Worm (Caenorhabditis elegans) whole organism, L4 larva: ENCODE results near the gene T28C6.3.

Source experiments
- F37D6.2 ChIP-seq: sonication (generic microtip); optimal IDR thresholded peaks from 2 replicates; lab custom pipeline; 2016; ENCODE audit warnings: mild to moderate bottlenecking, missing genetic modification characterization, missing compliant biosample characterization
- R02D3.7 ChIP-seq: fragments of 150-350 bp; sonication (generic microtip); optimal IDR thresholded peaks from 3 replicates; lab custom pipeline; 2014; ENCODE audit warnings: missing biosample characterization, missing genetic modification characterization
- Y105C5A.15 ChIP-seq: fragments of 200-800 bp; sonication (Bioruptor generic); IDR thresholded peaks from 2 replicates; pipeline ENCODE4 v1.3.6; 2022; ENCODE audit warnings: missing genetic modification characterization, missing compliant biosample characterization
- Y48G9A.11 ChIP-seq: fragments of 200-800 bp; sonication (Bioruptor generic); IDR thresholded peaks from 2 replicates; pipeline ENCODE4 v1.3.6; 2022; ENCODE audit warnings: missing genetic modification reagents, missing genetic modification characterization, missing compliant biosample characterization
- Y5F2A.4 ChIP-seq: fragments of 200-800 bp; sonication (Bioruptor generic); optimal IDR thresholded peaks from 2 replicates; lab custom pipeline; 2018; ENCODE audit warnings: mild to moderate bottlenecking, missing genetic modification characterization, missing compliant biosample characterization
- Y75B8A.6 ChIP-seq: fragments of 200-800 bp; sonication (Bioruptor generic); IDR thresholded peaks from 2 replicates; pipeline ENCODE4 v1.3.6; 2022; ENCODE audit warnings: missing genetic modification reagents, missing genetic modification characterization, missing compliant biosample characterization
- ZK546.5 ChIP-seq, 2 experiments: sonication (generic microtip); optimal IDR thresholded peaks; 2 replicates each; lab custom pipeline; 2017; ENCODE audit warnings: missing biosample characterization in 2 of 2, missing genetic modification characterization in 2 of 2
- aha-1 ChIP-seq: fragments of 150-350 bp; peaks from one replicate; lab custom pipeline; 2014; ENCODE audit warnings: missing biosample characterization, missing genetic modification characterization
- ceh-20 ChIP-seq: fragments of 200-800 bp; sonication (Bioruptor generic); IDR thresholded peaks from 2 replicates; pipeline ENCODE4 v1.3.6; 2022; ENCODE audit warnings: missing genetic modification reagents, missing genetic modification characterization, missing compliant biosample characterization
- daf-16 ChIP-seq, 3 experiments: sonication (generic microtip); optimal IDR thresholded peaks; 2 replicates each; lab custom pipeline; 2016 to 2017; ENCODE audit warnings: missing genetic modification characterization in 3 of 3, missing genetic modification reagents in 3 of 3, mild to moderate bottlenecking in 2 of 3, missing compliant biosample characterization in 2 of 3, missing biosample characterization in 1 of 3, moderate library complexity in 1 of 3
- dmd-6 ChIP-seq: fragments of 200-800 bp; sonication (Bioruptor generic); IDR thresholded peaks from 2 replicates; pipeline ENCODE4 v1.3.6; 2022; ENCODE audit warnings: missing genetic modification reagents, missing genetic modification characterization, missing compliant biosample characterization
- dmd-8 ChIP-seq: fragments of 200-800 bp; sonication (Bioruptor generic); IDR thresholded peaks from 2 replicates; pipeline ENCODE4 v1.3.6; 2022; ENCODE audit warnings: missing genetic modification characterization, missing compliant biosample characterization
- dmd-9 ChIP-seq: fragments of 200-800 bp; sonication (Bioruptor generic); IDR thresholded peaks from 2 replicates; pipeline ENCODE4 v1.3.6; 2022; ENCODE audit warnings: missing genetic modification reagents, missing genetic modification characterization, missing compliant biosample characterization
- dpl-1 ChIP-seq: fragments of 150-350 bp; optimal IDR thresholded peaks from 2 replicates; lab custom pipeline; 2014; ENCODE audit warnings: missing biosample characterization, missing genetic modification reagents, missing genetic modification characterization
- dve-1 ChIP-seq: sonication (generic microtip); optimal IDR thresholded peaks from 2 replicates; lab custom pipeline; 2017; ENCODE audit warnings: antibody characterized with exemption, mild to moderate bottlenecking, missing genetic modification characterization, missing compliant biosample characterization; ENCODE audit not compliant: insufficient read depth
- egl-27 ChIP-seq: sonication (generic microtip); optimal IDR thresholded peaks from 3 replicates; lab custom pipeline; 2017; ENCODE audit warnings: missing biosample characterization, missing genetic modification reagents, missing genetic modification characterization
- fos-1 ChIP-seq: fragments of 150-350 bp; optimal IDR thresholded peaks from 2 replicates; lab custom pipeline; 2014; ENCODE audit warnings: missing biosample characterization, missing genetic modification characterization
- gei-8 ChIP-seq: fragments of 200-800 bp; sonication (Bioruptor generic); optimal IDR thresholded peaks from 2 replicates; lab custom pipeline; 2018; ENCODE audit warnings: mild to moderate bottlenecking, missing genetic modification characterization, missing compliant biosample characterization
- hlh-11 ChIP-seq: fragments of 200-800 bp; sonication (Bioruptor generic); optimal IDR thresholded peaks from 2 replicates; lab custom pipeline; 2018; ENCODE audit warnings: mild to moderate bottlenecking, missing genetic modification characterization, missing compliant biosample characterization
- hlh-30 ChIP-seq: sonication (generic microtip); optimal IDR thresholded peaks from 2 replicates; lab custom pipeline; 2017; ENCODE audit warnings: antibody characterized with exemption, mild to moderate bottlenecking, missing genetic modification characterization, missing compliant biosample characterization; ENCODE audit not compliant: insufficient read depth
- lin-1 ChIP-seq: fragments of 200-800 bp; sonication (Bioruptor generic); IDR thresholded peaks from 2 replicates; pipeline ENCODE4 v1.3.6; 2022; ENCODE audit warnings: missing genetic modification reagents, missing genetic modification characterization, missing compliant biosample characterization
- lin-15B ChIP-seq: fragments of 150-350 bp; sonication (generic microtip); optimal IDR thresholded peaks from 3 replicates; lab custom pipeline; 2014; ENCODE audit warnings: missing biosample characterization, missing genetic modification characterization
- lin-38 ChIP-seq: fragments of 200-800 bp; sonication (Bioruptor generic); IDR thresholded peaks from 2 replicates; pipeline ENCODE4 v1.3.6; 2022; ENCODE audit warnings: missing genetic modification reagents, missing genetic modification characterization, missing compliant biosample characterization
- lin-39 ChIP-seq: fragments of 150-350 bp; optimal IDR thresholded peaks from 2 replicates; lab custom pipeline; 2014; ENCODE audit warnings: missing biosample characterization, missing genetic modification reagents, missing genetic modification characterization
- lir-3 ChIP-seq: sonication (generic microtip); optimal IDR thresholded peaks from 2 replicates; lab custom pipeline; 2016; ENCODE audit warnings: mild to moderate bottlenecking, missing genetic modification characterization, missing compliant biosample characterization
- mdt-29 ChIP-seq: fragments of 200-800 bp; sonication (Bioruptor generic); IDR thresholded peaks from 2 replicates; pipeline ENCODE4 v1.3.6; 2022; ENCODE audit warnings: missing genetic modification reagents, missing genetic modification characterization, missing compliant biosample characterization
- mep-1 ChIP-seq: fragments of 150-350 bp; sonication (generic microtip); optimal IDR thresholded peaks from 3 replicates; lab custom pipeline; 2014; ENCODE audit warnings: missing biosample characterization, missing genetic modification characterization
- mes-2 ChIP-seq: sonication (generic microtip); optimal IDR thresholded peaks from 2 replicates; lab custom pipeline; 2016; ENCODE audit warnings: missing genotype, mild to moderate bottlenecking, missing genetic modification characterization, missing compliant biosample characterization; ENCODE audit not compliant: poor library complexity, severe bottlenecking
- mxl-2 ChIP-seq: fragments of 200-800 bp; sonication (Bioruptor generic); conservative IDR thresholded peaks from 2 replicates; pipeline ENCODE4 v1.3.6; 2022; ENCODE audit warnings: missing genetic modification reagents, missing genetic modification characterization, missing compliant biosample characterization
- nhr-10 ChIP-seq: fragments of 150-350 bp; optimal IDR thresholded peaks from 2 replicates; lab custom pipeline; 2014; ENCODE audit warnings: missing biosample characterization, missing genetic modification characterization
- nhr-11 ChIP-seq: fragments of 150-350 bp; optimal IDR thresholded peaks from 2 replicates; lab custom pipeline; 2014; ENCODE audit warnings: missing biosample characterization, missing genetic modification characterization
- nhr-25 ChIP-seq: sonication (generic microtip); optimal IDR thresholded peaks from 2 replicates; lab custom pipeline; 2017; ENCODE audit warnings: missing genetic modification characterization, mild to moderate bottlenecking, missing compliant biosample characterization, antibody characterized with exemption, moderate library complexity, borderline replicate concordance; ENCODE audit not compliant: insufficient read depth
- nhr-28 ChIP-seq: fragments of 150-350 bp; optimal IDR thresholded peaks from 2 replicates; lab custom pipeline; 2014; ENCODE audit warnings: missing biosample characterization, missing genetic modification characterization
- nhr-41 ChIP-seq: fragments of 200-800 bp; sonication (Bioruptor generic); IDR thresholded peaks from 2 replicates; pipeline ENCODE4 v1.3.6; 2022; ENCODE audit warnings: missing genetic modification reagents, missing genetic modification characterization, missing compliant biosample characterization
- nhr-42 ChIP-seq: fragments of 200-800 bp; sonication (Bioruptor generic); IDR thresholded peaks from 2 replicates; pipeline ENCODE4 v1.3.6; 2022; ENCODE audit warnings: missing genetic modification characterization, missing compliant biosample characterization
- nhr-48 ChIP-seq: sonication (generic microtip); optimal IDR thresholded peaks from 2 replicates; lab custom pipeline; 2016; ENCODE audit warnings: mild to moderate bottlenecking, missing genetic modification characterization, missing compliant biosample characterization
- nhr-6 ChIP-seq: fragments of 150-350 bp; optimal IDR thresholded peaks from 2 replicates; lab custom pipeline; 2014; ENCODE audit warnings: missing biosample characterization, missing genetic modification characterization
- set-16 ChIP-seq: fragments of 200-800 bp; sonication (Bioruptor generic); IDR thresholded peaks from 2 replicates; pipeline ENCODE4 v1.3.6; 2022; ENCODE audit warnings: missing genetic modification reagents, missing genetic modification characterization, missing compliant biosample characterization
- tra-1 ChIP-seq: fragments of 200-800 bp; sonication (Bioruptor generic); IDR thresholded peaks from 2 replicates; pipeline ENCODE4 v1.3.6; 2022; ENCODE audit warnings: missing genetic modification reagents, missing genetic modification characterization, missing compliant biosample characterization
- vab-7 ChIP-seq: fragments of 200-800 bp; sonication (Bioruptor generic); IDR thresholded peaks from 2 replicates; pipeline ENCODE4 v1.3.6; 2022; ENCODE audit warnings: missing genetic modification reagents, missing genetic modification characterization, missing compliant biosample characterization
- zfp-3 ChIP-seq: fragments of 200-800 bp; sonication (Bioruptor generic); conservative IDR thresholded peaks from 2 replicates; pipeline ENCODE4 v1.3.6; 2022; ENCODE audit warnings: missing genetic modification reagents, missing genetic modification characterization, missing compliant biosample characterization
- zip-11 ChIP-seq: fragments of 200-800 bp; sonication (Bioruptor generic); IDR thresholded peaks from 2 replicates; pipeline ENCODE4 v1.3.6; 2022; ENCODE audit warnings: missing genetic modification characterization, missing compliant biosample characterization
- ztf-7 ChIP-seq: fragments of 150-350 bp; optimal IDR thresholded peaks from 2 replicates; lab custom pipeline; 2014; ENCODE audit warnings: missing biosample characterization, missing genetic modification characterization

T28C6.3 gene

ce11 chrIV:8820041-8820440 is at the start of gene T28C6.3:
Gene T28C6.3, plus strand, starts transcription at chrIV:8820341.
- TF ChIP-seq nhr-6 (tag; lab: Kevin White, UChicago): no peak
- TF ChIP-seq Y75B8A.6 (GFP tag; lab: Robert Waterston, UW): no peak
- TF ChIP-seq nhr-42: no peak
- TF ChIP-seq tra-1 (GFP tag; lab: Robert Waterston, UW): no peak

DNA sequence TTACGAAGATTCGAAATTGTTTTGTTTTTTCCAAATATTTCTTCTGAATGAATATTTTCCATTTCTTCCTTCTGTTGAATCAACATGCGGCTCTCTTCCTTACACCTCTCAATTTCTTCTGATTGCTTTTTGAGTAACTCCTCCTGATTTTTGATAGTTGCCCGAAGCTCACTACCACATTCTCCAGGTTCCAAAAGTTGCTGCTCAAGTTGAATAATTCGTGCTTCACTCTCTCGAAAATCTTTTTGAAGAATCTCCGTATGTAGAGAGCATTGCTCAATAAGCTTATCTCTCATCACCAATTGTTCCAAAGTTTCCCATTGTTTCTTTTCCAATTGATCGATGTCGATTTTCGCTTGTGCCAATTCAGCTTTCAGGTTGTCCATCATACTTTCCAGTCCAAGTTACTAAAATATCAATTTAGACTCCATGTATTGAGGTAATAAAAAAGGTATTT is 47.3 kb upstream of the T28C6.3 start, which contains the start of gene F20C5.6:
Gene F20C5.6, minus strand, starts transcription at position 407 of the 457 bp plus-strand sequence.
- TF ChIP-seq nhr-10 (no peak), dve-1 (tag; lab: Kevin White, UChicago) (no peak), egl-27 (tag; lab: Kevin White, UChicago) (no peak), vab-7 (GFP tag; lab: Robert Waterston, UW) (no peak)

DNA sequence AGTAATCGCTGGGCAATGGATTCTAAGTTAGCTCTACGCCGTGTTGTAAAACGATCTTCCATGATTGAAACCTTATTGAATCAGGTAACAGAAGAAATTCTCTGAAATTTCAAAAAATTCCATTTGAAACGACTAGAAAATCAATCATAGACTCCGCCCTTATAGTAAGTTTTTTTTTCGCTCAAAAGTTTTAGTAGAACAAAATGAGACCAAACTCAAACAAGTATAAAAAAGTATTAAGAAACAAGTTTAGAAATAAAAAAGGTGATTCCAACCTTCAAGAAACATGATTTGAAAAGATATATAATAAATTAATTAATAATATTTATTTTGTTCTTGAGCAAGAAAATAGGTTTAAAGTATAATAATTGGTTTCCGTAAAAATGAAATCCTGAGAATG is 42.1 kb upstream of the T28C6.3 start, which contains the start of gene C33D9.6:
Gene C33D9.6, minus strand, starts transcription at position 101 of the 400 bp plus-strand sequence.
- TF ChIP-seq aha-1 (peak; percentile 50), lir-3 (tag; lab: Kevin White, UChicago) (no peak)

DNA sequence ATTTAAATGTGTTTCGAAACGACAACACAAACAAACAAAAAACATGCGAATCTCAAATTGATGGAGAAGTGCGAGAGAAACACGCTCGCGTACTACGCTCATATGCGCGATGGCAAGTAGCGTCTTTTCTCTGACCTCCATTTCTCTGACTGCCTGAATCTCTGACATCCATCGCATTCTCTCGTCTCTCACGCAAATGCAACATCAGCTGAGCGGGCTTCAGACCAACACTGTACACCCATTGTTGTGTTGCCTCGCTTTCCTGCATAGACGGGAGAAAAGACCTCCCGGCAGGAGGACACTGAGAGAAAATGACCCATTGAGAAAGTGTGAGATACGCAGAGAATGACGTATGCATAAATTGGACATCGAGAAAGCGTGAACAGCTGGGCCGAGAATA is 38.0 kb upstream of the T28C6.3 start:
- TF ChIP-seq zfp-3 (GFP tag; lab: Robert Waterston, UW) (no peak), Y105C5A.15 (no peak), nhr-42 (no peak), lir-3 (tag; lab: Kevin White, UChicago) (no peak), lin-38 (no peak), ztf-7 (tag; lab: Kevin White, UChicago) (no peak), Y5F2A.4 (GFP tag; lab: Kevin White, UChicago) (no peak), dpl-1 (GFP tag; lab: Kevin White, UChicago) (peak; percentile 37), nhr-41 (GFP tag; lab: Robert Waterston, UW) (0 out of 2 replicates have a peak, but pooled peaks have one; percentile 17), nhr-10 (no peak), vab-7 (GFP tag; lab: Robert Waterston, UW) (no peak), lin-39 (tag; lab: Kevin White, UChicago) (no peak), lin-1 (no peak), gei-8 (GFP tag; lab: Kevin White, UChicago) (no peak), dve-1 (tag; lab: Kevin White, UChicago) (peak; percentile 85), nhr-48 (peak; percentile 60), F37D6.2 (tag; lab: Kevin White, UChicago) (no peak), ceh-20 (GFP tag; lab: Robert Waterston, UW) (0 out of 2 replicates have a peak, but pooled peaks have one; percentile 32), nhr-25 (tag; lab: Kevin White, UChicago) (peak; percentile 78), dmd-8 (GFP tag; lab: Robert Waterston, UW) (no peak), zip-11 (GFP tag; lab: Robert Waterston, UW) (no peak), hlh-11 (tag; lab: Kevin White, UChicago) (peak; percentile 98), set-16 (no peak; the same call in 1 of the 2 replicates), mxl-2 (GFP tag; lab: Robert Waterston, UW) (no peak), mep-1 (tag; lab: Kevin White, UChicago) (peak; percentile 75), daf-16 (GFP tag; optimal IDR thresholded peaks at IDR 0.05; lab: Kevin White, UChicago) (no peak), daf-16 (tag; optimal IDR thresholded peaks at IDR 0.05; lab: Kevin White, UChicago) (peak; percentile 75), mes-2 (tag; lab: Kevin White, UChicago) (no peak), ZK546.5 (tag; optimal IDR thresholded peaks at IDR 0.05; lab: Kevin White, UChicago) (no peak), fos-1 (tag; lab: Kevin White, UChicago) (no peak), nhr-11 (peak; percentile 55), hlh-30 (tag; lab: Kevin White, UChicago) (peak; percentile 91), R02D3.7 (tag; lab: Kevin White, UChicago) (no peak), nhr-28 (tag; lab: Kevin White, UChicago) (peak; percentile 82), Y48G9A.11 (GFP tag; lab: Robert Waterston, UW) (no peak), lin-15B (tag; lab: Kevin White, UChicago) (no peak), mdt-29 (GFP tag; lab: Robert Waterston, UW) (no peak), dmd-6 (GFP tag; lab: Robert Waterston, UW) (no peak), dmd-9 (GFP tag; lab: Robert Waterston, UW) (no peak), Y75B8A.6 (GFP tag; lab: Robert Waterston, UW) (no peak)
